Worm (Caenorhabditis elegans) whole organism, late embryonic: Measurements from ENCODE around the gene psmd-9.

Source experiments
- C38D4.7 ChIP-seq: fragments of 200-800 bp; sonication (Bioruptor generic); optimal IDR thresholded peaks from 2 replicates; lab custom pipeline; 2018; ENCODE audit warnings: mild to moderate bottlenecking, missing genetic modification characterization, moderate library complexity, missing compliant biosample characterization
- F13H6.1 ChIP-seq: sonication (generic microtip); optimal IDR thresholded peaks from 2 replicates; lab custom pipeline; 2016; ENCODE audit warnings: missing genetic modification characterization, missing compliant biosample characterization
- K09A11.1 ChIP-seq: sonication (generic microtip); optimal IDR thresholded peaks from 2 replicates; lab custom pipeline; 2017; ENCODE audit warnings: antibody characterized with exemption, mild to moderate bottlenecking, missing genetic modification characterization, missing compliant biosample characterization; ENCODE audit not compliant: insufficient read depth
- T23F11.4 ChIP-seq: fragments of 200-800 bp; sonication (Bioruptor generic); optimal IDR thresholded peaks from 2 replicates; lab custom pipeline; 2018; ENCODE audit warnings: mild to moderate bottlenecking, missing genetic modification characterization, missing compliant biosample characterization
- Y22D7AL.16 ChIP-seq: sonication (generic microtip); optimal IDR thresholded peaks from 2 replicates; lab custom pipeline; 2016; ENCODE audit warnings: missing genetic modification characterization, missing compliant biosample characterization
- ceh-18 ChIP-seq: sonication (generic microtip); optimal IDR thresholded peaks from 2 replicates; lab custom pipeline; 2016; ENCODE audit warnings: missing genetic modification characterization, missing compliant biosample characterization
- ceh-2 ChIP-seq: sonication (generic microtip); optimal IDR thresholded peaks from 2 replicates; lab custom pipeline; 2016; ENCODE audit warnings: missing genotype, missing genetic modification characterization, missing compliant biosample characterization
- ceh-22 ChIP-seq: sonication (generic microtip); optimal IDR thresholded peaks from 2 replicates; lab custom pipeline; 2017; ENCODE audit warnings: missing biosample characterization, missing genetic modification characterization
- ceh-31 ChIP-seq: sonication (generic microtip); optimal IDR thresholded peaks from 2 replicates; lab custom pipeline; 2016; ENCODE audit warnings: missing genetic modification characterization, missing compliant biosample characterization
- ceh-34 ChIP-seq: sonication (generic microtip); optimal IDR thresholded peaks from 2 replicates; lab custom pipeline; 2016; ENCODE audit warnings: mild to moderate bottlenecking, missing genetic modification characterization, missing compliant biosample characterization
- ceh-45 ChIP-seq: fragments of 200-800 bp; sonication (Bioruptor generic); IDR thresholded peaks from 2 replicates; pipeline ENCODE4 v1.3.6; 2022; ENCODE audit warnings: missing genetic modification reagents, missing genetic modification characterization, missing compliant biosample characterization
- ceh-48 ChIP-seq: sonication (generic microtip); optimal IDR thresholded peaks from 2 replicates; lab custom pipeline; 2016; ENCODE audit warnings: missing genetic modification characterization, inconsistent platforms, missing compliant biosample characterization
- ceh-6 ChIP-seq: fragments of 200-800 bp; sonication (Bioruptor generic); optimal IDR thresholded peaks from 2 replicates; lab custom pipeline; 2018; ENCODE audit warnings: mild to moderate bottlenecking, missing genetic modification characterization, missing compliant biosample characterization
- ceh-9 ChIP-seq: sonication (generic microtip); optimal IDR thresholded peaks from 2 replicates; lab custom pipeline; 2016; ENCODE audit warnings: mild to moderate bottlenecking, missing genetic modification characterization, inconsistent platforms, missing compliant biosample characterization
- dve-1 ChIP-seq: sonication (generic microtip); optimal IDR thresholded peaks from 2 replicates; lab custom pipeline; 2017; ENCODE audit warnings: antibody characterized with exemption, mild to moderate bottlenecking, missing genetic modification characterization, missing compliant biosample characterization
- ets-4 ChIP-seq: sonication (generic microtip); optimal IDR thresholded peaks from 2 replicates; lab custom pipeline; 2016; ENCODE audit warnings: missing genetic modification characterization, missing compliant biosample characterization
- eyg-1 ChIP-seq: sonication (generic microtip); optimal IDR thresholded peaks from 2 replicates; lab custom pipeline; 2016; ENCODE audit warnings: missing genotype, missing genetic modification characterization, missing compliant biosample characterization
- hlh-13 ChIP-seq: fragments of 200-800 bp; sonication (Bioruptor generic); optimal IDR thresholded peaks from 2 replicates; lab custom pipeline; 2018; ENCODE audit warnings: mild to moderate bottlenecking, missing genetic modification characterization, missing compliant biosample characterization
- hlh-15 ChIP-seq: sonication (generic microtip); optimal IDR thresholded peaks from 2 replicates; lab custom pipeline; 2016; ENCODE audit warnings: missing genetic modification characterization, missing compliant biosample characterization
- hlh-30 ChIP-seq: sonication (generic microtip); optimal IDR thresholded peaks from 2 replicates; lab custom pipeline; 2017; ENCODE audit warnings: antibody characterized with exemption, missing genetic modification characterization, missing compliant biosample characterization; ENCODE audit not compliant: insufficient read depth
- hlh-8 ChIP-seq: sonication (generic microtip); optimal IDR thresholded peaks from 2 replicates; lab custom pipeline; 2016; ENCODE audit warnings: missing genotype, missing genetic modification characterization, missing compliant biosample characterization
- lin-11 ChIP-seq: fragments of 200-800 bp; sonication (Bioruptor generic); optimal IDR thresholded peaks from 2 replicates; lab custom pipeline; 2018; ENCODE audit warnings: mild to moderate bottlenecking, missing genetic modification characterization, missing compliant biosample characterization
- madf-2 ChIP-seq: sonication (generic microtip); optimal IDR thresholded peaks from 2 replicates; lab custom pipeline; 2017; ENCODE audit warnings: missing genetic modification characterization, missing compliant biosample characterization
- nhr-11 ChIP-seq: fragments of 150-350 bp; optimal IDR thresholded peaks from 2 replicates; lab custom pipeline; 2014; ENCODE audit warnings: missing biosample characterization, missing genetic modification characterization
- nhr-232 ChIP-seq: sonication (generic microtip); optimal IDR thresholded peaks from 2 replicates; lab custom pipeline; 2016; ENCODE audit warnings: missing genetic modification characterization, missing compliant biosample characterization
- odd-2 ChIP-seq: sonication (generic microtip); optimal IDR thresholded peaks from 2 replicates; lab custom pipeline; 2017; ENCODE audit warnings: antibody characterized with exemption, mild to moderate bottlenecking, missing genetic modification characterization, missing compliant biosample characterization
- pat-9 ChIP-seq: fragments of 200-800 bp; sonication (Bioruptor generic); optimal IDR thresholded peaks from 2 replicates; lab custom pipeline; 2018; ENCODE audit warnings: mild to moderate bottlenecking, missing genetic modification characterization, moderate library complexity, missing compliant biosample characterization
- pax-1 ChIP-seq: fragments of 150-350 bp; optimal IDR thresholded peaks from 2 replicates; lab custom pipeline; 2014; ENCODE audit warnings: missing biosample characterization, missing genetic modification characterization
- pha-2 ChIP-seq: sonication (generic microtip); optimal IDR thresholded peaks from 2 replicates; lab custom pipeline; 2017; ENCODE audit warnings: mild to moderate bottlenecking, missing genetic modification characterization, missing compliant biosample characterization
- pha-4 ChIP-seq: fragments of 150-350 bp; optimal IDR thresholded peaks from 2 replicates; lab custom pipeline; 2018; ENCODE audit warnings: missing biosample characterization, missing genetic modification reagents, missing genetic modification characterization
- pqm-1 ChIP-seq: sonication (generic microtip); optimal IDR thresholded peaks from 2 replicates; lab custom pipeline; 2016; ENCODE audit warnings: missing genetic modification characterization, missing compliant biosample characterization
- pros-1 ChIP-seq: fragments of 150-350 bp; optimal IDR thresholded peaks from 2 replicates; lab custom pipeline; 2014; ENCODE audit warnings: missing biosample characterization, missing genetic modification reagents, missing genetic modification characterization
- ref-2 ChIP-seq: sonication (generic microtip); optimal IDR thresholded peaks from 2 replicates; lab custom pipeline; 2016; ENCODE audit warnings: missing genetic modification characterization, missing compliant biosample characterization
- rnt-1 ChIP-seq: sonication (generic microtip); optimal IDR thresholded peaks from 2 replicates; lab custom pipeline; 2016; ENCODE audit warnings: missing genetic modification characterization, missing compliant biosample characterization
- sdc-2 ChIP-seq: sonication (generic microtip); optimal IDR thresholded peaks from 2 replicates; lab custom pipeline; 2016; ENCODE audit warnings: missing genotype, missing genetic modification characterization, missing compliant biosample characterization
- sox-2 ChIP-seq: fragments of 200-800 bp; sonication (Bioruptor generic); IDR thresholded peaks from 2 replicates; pipeline ENCODE4 v1.3.6; 2022; ENCODE audit warnings: missing genetic modification reagents, missing genetic modification characterization, missing compliant biosample characterization
- sox-4 ChIP-seq: sonication (generic microtip); optimal IDR thresholded peaks from 2 replicates; lab custom pipeline; 2017; ENCODE audit warnings: mild to moderate bottlenecking, missing genetic modification characterization, inconsistent platforms, missing compliant biosample characterization
- tbx-7 ChIP-seq: sonication (generic microtip); optimal IDR thresholded peaks from 2 replicates; lab custom pipeline; 2016; ENCODE audit warnings: missing genotype, missing genetic modification characterization, missing compliant biosample characterization
- ttx-3 ChIP-seq: sonication (generic microtip); optimal IDR thresholded peaks from 2 replicates; lab custom pipeline; 2016; ENCODE audit warnings: missing genetic modification reagents, missing genetic modification characterization, missing compliant biosample characterization
- unc-42 ChIP-seq: sonication (generic microtip); optimal IDR thresholded peaks from 2 replicates; lab custom pipeline; 2016; ENCODE audit warnings: missing genotype, missing genetic modification characterization, missing compliant biosample characterization
- unc-55 ChIP-seq: sonication (generic microtip); optimal IDR thresholded peaks from 2 replicates; lab custom pipeline; 2017; ENCODE audit warnings: missing biosample characterization, missing genetic modification reagents, missing genetic modification characterization
- unc-86 ChIP-seq: sonication (generic microtip); optimal IDR thresholded peaks from 2 replicates; lab custom pipeline; 2016; ENCODE audit warnings: missing genetic modification characterization, missing compliant biosample characterization

psmd-9 gene

ce11 chrII:6918862-6919261 lies 17.0 kb downstream of the psmd-9 start, which contains the start of gene B0252.5:
B0252.5 (minus strand) TSS chrII:6918878.
- TF ChIP-seq ceh-45 (no peak), pros-1 (tag; lab: Kevin White, UChicago) (no peak), sox-4 (tag; lab: Kevin White, UChicago) (no peak), ttx-3 (tag; lab: Kevin White, UChicago) (no peak), hlh-30 (tag; lab: Kevin White, UChicago) (no peak), hlh-13 (GFP tag; lab: Kevin White, UChicago) (no peak)

DNA sequence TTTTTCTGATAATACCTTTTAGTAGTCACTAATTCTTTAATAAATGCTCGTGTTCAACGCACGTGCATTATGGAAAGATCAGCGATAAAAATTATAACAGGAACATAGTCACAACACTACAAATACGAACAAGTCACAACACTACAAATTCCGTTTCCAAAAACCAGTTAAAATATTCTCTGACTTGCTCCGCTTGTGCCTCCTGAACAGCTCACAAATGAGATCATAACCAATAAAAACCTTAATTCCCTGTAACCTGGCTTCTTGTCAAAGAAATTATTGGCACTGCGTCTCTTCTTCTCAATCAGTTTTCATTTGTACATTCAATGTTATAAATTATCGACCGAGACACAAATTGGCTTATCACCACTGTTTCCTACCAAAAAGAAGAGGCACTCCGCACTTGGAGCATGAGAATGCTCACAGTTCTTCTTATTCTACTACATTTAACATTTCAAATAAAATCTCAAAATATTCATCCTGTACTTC lies 17.5 kb downstream of the psmd-9 start, which contains the start of gene B0252.1:
Gene B0252.1 (plus strand): TSS at position 318 of the 489 bp plus-strand sequence.
- TF ChIP-seq eyg-1 (no peak), sox-2 (GFP tag; lab: Robert Waterston, UW) (no peak), unc-55 (GFP tag; lab: Kevin White, UChicago) (no peak), ceh-48 (no peak), tbx-7 (tag; lab: Kevin White, UChicago) (no peak), unc-86 (tag; lab: Kevin White, UChicago) (no peak), ceh-45 (no peak), pha-2 (tag; lab: Kevin White, UChicago) (no peak), nhr-232 (tag; lab: Kevin White, UChicago) (no peak), ceh-2 (no peak), unc-42 (tag; lab: Kevin White, UChicago) (no peak)

DNA sequence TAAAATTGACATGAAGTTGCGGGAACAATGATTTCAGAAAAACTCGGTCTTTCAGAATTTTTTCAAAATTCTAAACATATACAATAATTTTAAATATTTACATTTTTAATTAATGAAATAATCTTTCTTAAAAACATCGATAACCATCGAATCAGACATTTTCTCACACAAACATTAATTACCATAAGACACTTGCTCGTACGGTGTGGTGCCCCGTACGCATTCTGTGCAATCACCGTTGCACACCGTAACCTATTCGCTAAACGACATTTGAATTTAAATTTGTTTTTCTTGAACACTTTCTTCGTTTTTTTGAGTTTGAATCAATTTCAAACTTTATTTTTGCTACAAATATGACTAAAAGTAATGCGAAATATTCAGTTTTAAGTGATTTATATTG lies 21.9 kb downstream of the psmd-9 start:
- TF ChIP-seq Y22D7AL.16 (tag; lab: Kevin White, UChicago) (no peak), madf-2 (tag; lab: Kevin White, UChicago) (no peak), eyg-1 (no peak), ceh-6 (GFP tag; lab: Kevin White, UChicago) (no peak), ceh-22 (tag; lab: Kevin White, UChicago) (no peak), C38D4.7 (GFP tag; lab: Kevin White, UChicago) (no peak), pha-2 (tag; lab: Kevin White, UChicago) (no peak), hlh-13 (GFP tag; lab: Kevin White, UChicago) (no peak), pat-9 (tag; lab: Kevin White, UChicago) (no peak), hlh-15 (tag; lab: Kevin White, UChicago) (no peak), lin-11 (tag; lab: Kevin White, UChicago) (no peak), F13H6.1 (no peak), odd-2 (tag; lab: Kevin White, UChicago) (no peak), K09A11.1 (no peak), nhr-11 (tag; lab: Kevin White, UChicago) (no peak), ceh-31 (tag; lab: Kevin White, UChicago) (no peak), sdc-2 (no peak), nhr-232 (tag; lab: Kevin White, UChicago) (no peak)

DNA sequence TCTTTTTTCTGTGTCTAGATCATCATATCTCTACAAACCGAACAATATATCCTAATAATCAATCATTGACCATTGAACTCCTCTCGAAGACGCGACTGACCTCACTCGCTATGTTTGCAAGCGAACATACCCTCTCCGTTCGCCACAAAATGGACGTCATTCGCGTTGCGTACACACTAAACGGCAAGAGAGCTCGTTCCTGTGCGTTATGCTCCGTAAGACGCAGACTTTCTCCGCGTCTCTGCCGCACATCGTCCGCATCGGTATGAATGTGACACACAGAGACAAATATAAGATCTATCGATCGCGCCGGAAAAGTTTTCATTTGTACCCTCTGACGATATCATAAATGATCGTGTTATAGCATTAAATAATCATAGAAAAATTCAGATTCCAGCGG lies 24.2 kb downstream of the psmd-9 start:
- no peak for TF ChIP-seq unc-86 (tag; lab: Kevin White, UChicago)
- TF ChIP-seq T23F11.4 (GFP tag; lab: Kevin White, UChicago) = no peak
- no peak for TF ChIP-seq pqm-1 (tag; lab: Kevin White, UChicago)
- TF ChIP-seq dve-1 (tag; lab: Kevin White, UChicago) = no peak
- TF ChIP-seq ets-4 (tag; lab: Kevin White, UChicago) = no peak
- TF ChIP-seq pha-4 (tag; lab: Kevin White, UChicago) = no peak
- no peak for TF ChIP-seq hlh-8
- TF ChIP-seq pax-1 (tag; lab: Kevin White, UChicago) = no peak
- TF ChIP-seq rnt-1 (tag; lab: Kevin White, UChicago) = no peak
- TF ChIP-seq madf-2 (tag; lab: Kevin White, UChicago) = peak; percentile 98
- TF ChIP-seq ceh-48 = peak; percentile 4
- peak; percentile 48 for TF ChIP-seq ref-2
- TF ChIP-seq ceh-9 (tag; lab: Kevin White, UChicago) = no peak
- no peak for TF ChIP-seq pat-9 (tag; lab: Kevin White, UChicago)
- no peak for TF ChIP-seq ceh-34 (tag; lab: Kevin White, UChicago)
- TF ChIP-seq ceh-18 (tag; lab: Kevin White, UChicago) = no peak
